Fruit fly (Drosophila melanogaster) whole organism, embryonic: ENCODE measurements around the gene CG11437.
A peak's percentile ranks its signal among the peaks of the same experiment; 100 is the strongest.

ENCODE experiments used
- Atf-2 ChIP-seq: fragments of 200-800 bp; sonication (Bioruptor generic); optimal IDR thresholded peaks from 2 replicates; lab custom pipeline; 2016; ENCODE audit warnings: missing biosample characterization, missing genetic modification characterization
- Atf3 ChIP-seq: fragments of 200-800 bp; sonication (Bioruptor generic); optimal IDR thresholded peaks from 3 replicates; lab custom pipeline; 2016; ENCODE audit warnings: missing biosample characterization, missing genetic modification characterization
- CG10979 ChIP-seq: fragments of 200-800 bp; sonication (Bioruptor generic); optimal IDR thresholded peaks from 2 replicates; lab custom pipeline; 2018; ENCODE audit warnings: missing biosample characterization, mild to moderate bottlenecking, missing genetic modification characterization, moderate library complexity
- CG1233 ChIP-seq: fragments of 200-800 bp; sonication (Bioruptor generic); optimal IDR thresholded peaks from 4 replicates; lab custom pipeline; 2018; ENCODE audit warnings: missing biosample characterization, mild to moderate bottlenecking, missing genetic modification characterization
- CG13296 ChIP-seq: fragments of 200-800 bp; sonication (Bioruptor generic); optimal IDR thresholded peaks from 3 replicates; lab custom pipeline; 2018; ENCODE audit warnings: missing biosample characterization, mild to moderate bottlenecking, missing genetic modification characterization
- CG14050 ChIP-seq: fragments of 200-800 bp; sonication (Bioruptor generic); IDR thresholded peaks from 3 replicates; pipeline ENCODE4 v1.3.6; 2022; ENCODE audit warnings: missing biosample characterization, missing genetic modification characterization
- CG15514 ChIP-seq: fragments of 200-800 bp; sonication (Bioruptor generic); optimal IDR thresholded peaks from 3 replicates; lab custom pipeline; 2017; ENCODE audit warnings: missing biosample characterization, missing genetic modification characterization, mild to moderate bottlenecking, moderate library complexity, missing genetic modification reagents
- CG17912 ChIP-seq: fragments of 200-800 bp; sonication (Bioruptor generic); optimal IDR thresholded peaks from 2 replicates; lab custom pipeline; 2018; ENCODE audit warnings: missing biosample characterization, mild to moderate bottlenecking, missing genetic modification characterization
- CG1792 ChIP-seq: fragments of 200-800 bp; sonication (Bioruptor generic); optimal IDR thresholded peaks from 2 replicates; lab custom pipeline; 2016; ENCODE audit warnings: missing biosample characterization, missing genetic modification characterization
- CG2875 ChIP-seq: fragments of 200-800 bp; sonication (Bioruptor generic); optimal IDR thresholded peaks from 2 replicates; lab custom pipeline; 2017; ENCODE audit warnings: missing biosample characterization, mild to moderate bottlenecking, missing genetic modification characterization, missing genetic modification reagents
- CG6813 ChIP-seq: fragments of 200-800 bp; sonication (Bioruptor generic); optimal IDR thresholded peaks from 2 replicates; lab custom pipeline; 2017; ENCODE audit warnings: missing biosample characterization, missing genetic modification characterization, mild to moderate bottlenecking, moderate library complexity, missing genetic modification reagents
- CG7745 ChIP-seq: fragments of 200-800 bp; sonication (Bioruptor generic); optimal IDR thresholded peaks from 2 replicates; lab custom pipeline; 2018; ENCODE audit warnings: missing biosample characterization, mild to moderate bottlenecking, missing genetic modification characterization, moderate library complexity
- CG7963 ChIP-seq: fragments of 200-800 bp; sonication (Bioruptor generic); IDR thresholded peaks from 3 replicates; pipeline ENCODE4 v1.3.6; 2022; ENCODE audit warnings: missing biosample characterization, missing genetic modification characterization; ENCODE audit not compliant: partially characterized antibody
- CG8281 ChIP-seq: fragments of 200-800 bp; sonication (Bioruptor generic); optimal IDR thresholded peaks from 2 replicates; lab custom pipeline; 2018; ENCODE audit warnings: missing biosample characterization, mild to moderate bottlenecking, missing genetic modification characterization, moderate library complexity
- CG9215 ChIP-seq: fragments of 200-800 bp; sonication (Bioruptor generic); IDR thresholded peaks from 2 replicates; pipeline ENCODE4 v1.3.6; 2022; ENCODE audit warnings: missing biosample characterization, missing genetic modification characterization
- CG9817 ChIP-seq: fragments of 200-800 bp; sonication (Bioruptor generic); optimal IDR thresholded peaks from 2 replicates; lab custom pipeline; 2018; ENCODE audit warnings: missing biosample characterization, mild to moderate bottlenecking, missing genetic modification characterization, moderate library complexity
- Drgx ChIP-seq: fragments of 200-800 bp; sonication (Bioruptor generic); IDR thresholded peaks from 2 replicates; pipeline ENCODE4 v1.3.6; 2022; ENCODE audit warnings: missing biosample characterization, missing genetic modification characterization
- E2f2 ChIP-seq: fragments of 200-800 bp; sonication (Bioruptor generic); IDR thresholded peaks from 2 replicates; pipeline ENCODE4 v1.3.6; 2022; ENCODE audit warnings: missing biosample characterization, missing genetic modification characterization
- ERR ChIP-seq: fragments of 200-800 bp; sonication (Bioruptor generic); optimal IDR thresholded peaks from 2 replicates; lab custom pipeline; 2016; ENCODE audit warnings: missing biosample characterization, missing genetic modification characterization
- Ets65A ChIP-seq: fragments of 200-800 bp; sonication (Bioruptor generic); peaks from one replicate; lab custom pipeline; 2016; ENCODE audit warnings: missing biosample characterization, missing genetic modification characterization
- Fer3 ChIP-seq: fragments of 200-800 bp; sonication (Bioruptor generic); optimal IDR thresholded peaks from 2 replicates; lab custom pipeline; 2018; ENCODE audit warnings: missing biosample characterization, mild to moderate bottlenecking, missing genetic modification characterization, moderate library complexity
- HLH54F ChIP-seq: fragments of 200-800 bp; sonication (Bioruptor generic); optimal IDR thresholded peaks from 3 replicates; lab custom pipeline; 2016; ENCODE audit warnings: missing biosample characterization, missing genetic modification characterization
- Hmx ChIP-seq: fragments of 200-800 bp; sonication (Bioruptor generic); optimal IDR thresholded peaks from 2 replicates; lab custom pipeline; 2016; ENCODE audit warnings: missing biosample characterization, missing genetic modification characterization
- Hr3 ChIP-seq: fragments of 200-800 bp; sonication (Bioruptor generic); optimal IDR thresholded peaks from 3 replicates; lab custom pipeline; 2016; ENCODE audit warnings: missing biosample characterization, missing genetic modification characterization
- Hsf ChIP-seq: fragments of 200-800 bp; sonication (Bioruptor generic); optimal IDR thresholded peaks from 3 replicates; lab custom pipeline; 2016; ENCODE audit warnings: missing biosample characterization, missing genetic modification characterization
- Lim3 ChIP-seq: fragments of 200-800 bp; sonication (Bioruptor generic); IDR thresholded peaks from 2 replicates; pipeline ENCODE4 v1.3.6; 2022; ENCODE audit warnings: missing biosample characterization, missing genetic modification characterization
- NC2α ChIP-seq: fragments of 200-800 bp; sonication (Bioruptor generic); optimal IDR thresholded peaks from 2 replicates; lab custom pipeline; 2016; ENCODE audit warnings: missing biosample characterization, missing genetic modification characterization
- Neu2 ChIP-seq: fragments of 200-800 bp; sonication (Bioruptor generic); optimal IDR thresholded peaks from 3 replicates; lab custom pipeline; 2016; ENCODE audit warnings: missing biosample characterization, missing genetic modification characterization, borderline replicate concordance
- PHDP ChIP-seq: fragments of 200-800 bp; sonication (Bioruptor generic); optimal IDR thresholded peaks from 3 replicates; lab custom pipeline; 2018; ENCODE audit warnings: missing biosample characterization, mild to moderate bottlenecking, missing genetic modification characterization, moderate library complexity
- Sry-δ ChIP-seq: fragments of 200-800 bp; sonication (Bioruptor generic); optimal IDR thresholded peaks from 2 replicates; lab custom pipeline; 2016; ENCODE audit warnings: missing biosample characterization, missing genetic modification characterization
- TFAM ChIP-seq: fragments of 200-800 bp; sonication (Bioruptor generic); optimal IDR thresholded peaks from 2 replicates; lab custom pipeline; 2017; ENCODE audit warnings: missing biosample characterization, missing genetic modification characterization, inconsistent platforms
- Usf ChIP-seq: fragments of 200-800 bp; sonication (Bioruptor generic); optimal IDR thresholded peaks from 2 replicates; lab custom pipeline; 2017; ENCODE audit warnings: missing genotype, missing biosample characterization, missing genetic modification characterization
- amos ChIP-seq: fragments of 200-800 bp; sonication (Bioruptor generic); IDR thresholded peaks from 2 replicates; pipeline ENCODE4 v1.3.6; 2022; ENCODE audit warnings: missing biosample characterization, missing genetic modification characterization; ENCODE audit not compliant: partially characterized antibody
- ara ChIP-seq: fragments of 200-800 bp; sonication (Bioruptor generic); IDR thresholded peaks from 2 replicates; pipeline ENCODE4 v1.3.6; 2022; ENCODE audit warnings: missing biosample characterization, missing genetic modification characterization
- az2 ChIP-seq: fragments of 200-800 bp; sonication (Bioruptor generic); optimal IDR thresholded peaks from 3 replicates; lab custom pipeline; 2016; ENCODE audit warnings: missing biosample characterization, missing genetic modification characterization
- btn ChIP-seq: fragments of 200-800 bp; sonication (Bioruptor generic); optimal IDR thresholded peaks from 2 replicates; lab custom pipeline; 2016; ENCODE audit warnings: missing biosample characterization, missing genetic modification characterization
- cato ChIP-seq: fragments of 200-800 bp; sonication (Bioruptor generic); optimal IDR thresholded peaks from 2 replicates; lab custom pipeline; 2016; ENCODE audit warnings: missing biosample characterization, missing genetic modification characterization, borderline replicate concordance
- cwo ChIP-seq: fragments of 200-800 bp; sonication (Bioruptor generic); optimal IDR thresholded peaks from 3 replicates; lab custom pipeline; 2017; ENCODE audit warnings: missing biosample characterization, missing genetic modification characterization, mild to moderate bottlenecking, moderate library complexity, missing genetic modification reagents
- dpn ChIP-seq, 2 experiments: fragments of 200-800 bp; sonication (Bioruptor generic); optimal IDR thresholded peaks; 3 replicates each; lab custom pipeline; 2016; ENCODE audit warnings: missing biosample characterization in 2 of 2, missing genetic modification characterization in 2 of 2
- fd64A ChIP-seq: fragments of 200-800 bp; sonication (Bioruptor generic); optimal IDR thresholded peaks from 3 replicates; lab custom pipeline; 2018; ENCODE audit warnings: missing biosample characterization, mild to moderate bottlenecking, missing genetic modification characterization
- fu2 ChIP-seq: fragments of 200-800 bp; sonication (Bioruptor generic); optimal IDR thresholded peaks from 2 replicates; lab custom pipeline; 2016; ENCODE audit warnings: missing biosample characterization, missing genetic modification characterization
- gsb ChIP-seq: fragments of 200-800 bp; sonication (Bioruptor generic); IDR thresholded peaks from 2 replicates; pipeline ENCODE4 v1.3.6; 2022; ENCODE audit warnings: missing biosample characterization, missing genetic modification characterization
- ham ChIP-seq: fragments of 200-800 bp; sonication (Bioruptor generic); IDR thresholded peaks from 2 replicates; pipeline ENCODE4 v1.3.6; 2022; ENCODE audit warnings: missing biosample characterization, missing genetic modification characterization
- nerfin-1 ChIP-seq: fragments of 200-800 bp; sonication (Bioruptor generic); optimal IDR thresholded peaks from 3 replicates; lab custom pipeline; 2019; ENCODE audit warnings: missing biosample characterization, mild to moderate bottlenecking, missing genetic modification characterization, moderate library complexity
- odd ChIP-seq: fragments of 200-800 bp; sonication (Bioruptor generic); optimal IDR thresholded peaks from 2 replicates; lab custom pipeline; 2017; ENCODE audit warnings: missing biosample characterization, mild to moderate bottlenecking, missing genetic modification characterization
- pzg ChIP-seq: fragments of 200-800 bp; sonication (Bioruptor generic); optimal IDR thresholded peaks from 3 replicates; lab custom pipeline; 2018; ENCODE audit warnings: missing biosample characterization, mild to moderate bottlenecking, missing genetic modification characterization, moderate library complexity
- repo ChIP-seq: fragments of 200-800 bp; sonication (Bioruptor generic); optimal IDR thresholded peaks from 2 replicates; lab custom pipeline; 2016; ENCODE audit warnings: missing biosample characterization, missing genetic modification characterization
- slp2 ChIP-seq: fragments of 200-800 bp; sonication (Bioruptor generic); optimal IDR thresholded peaks from 2 replicates; lab custom pipeline; 2016; ENCODE audit warnings: missing biosample characterization, missing genetic modification characterization
- sqz ChIP-seq: fragments of 200-800 bp; sonication (Bioruptor generic); optimal IDR thresholded peaks from 3 replicates; lab custom pipeline; 2018; ENCODE audit warnings: missing biosample characterization, mild to moderate bottlenecking, missing genetic modification characterization
- tap ChIP-seq: fragments of 200-800 bp; optimal IDR thresholded peaks from 3 replicates; lab custom pipeline; 2019; ENCODE audit warnings: missing biosample characterization, mild to moderate bottlenecking, missing genetic modification characterization, moderate library complexity

The CG11437 gene

dm6 chr3L:22471586-22472291 lies 3.1 kb downstream of the CG11437 start (continued):
- TF ChIP-seq CG7963 (GFP tag; lab: Robert Waterston, UW) (no peak), Atf3 (GFP tag; lab: Kevin White, UChicago) (no peak), cato (GFP tag; lab: Kevin White, UChicago) (no peak), CG17912 (GFP tag; lab: Kevin White, UChicago) (no peak), Atf-2 (GFP tag; lab: Kevin White, UChicago) (no peak), Lim3 (GFP tag; lab: Robert Waterston, UW) (no peak), CG1233 (GFP tag; lab: Kevin White, UChicago) (peak; percentile 50), tap (peak; percentile 24), btn (GFP tag; lab: Kevin White, UChicago) (no peak), CG9215 (GFP tag; lab: Robert Waterston, UW) (peak; percentile 40; the same call in 1 of the 2 replicates), Fer3 (tag; lab: Kevin White, UChicago) (peak; percentile 62), Hsf (GFP tag; lab: Kevin White, UChicago) (no peak), HLH54F (GFP tag; lab: Kevin White, UChicago) (no peak), CG15514 (GFP tag; lab: Kevin White, UChicago) (peak; percentile 35), ara (GFP tag; lab: Robert Waterston, UW) (no peak), CG10979 (tag; lab: Kevin White, UChicago) (no peak), Hr3 (GFP tag; lab: Kevin White, UChicago) (peak; percentile 56), CG7745 (tag; lab: Kevin White, UChicago) (no peak), odd (GFP tag; lab: Kevin White, UChicago) (no peak), repo (no peak), CG8281 (tag; lab: Kevin White, UChicago) (no peak), ERR (GFP tag; lab: Kevin White, UChicago) (no peak), TFAM (GFP tag; lab: Kevin White, UChicago) (no peak), az2 (GFP tag; lab: Kevin White, UChicago) (no peak), Drgx (GFP tag; lab: Robert Waterston, UW) (no peak), fd64A (GFP tag; lab: Kevin White, UChicago) (no peak), CG1792 (no peak), fu2 (GFP tag; lab: Kevin White, UChicago) (no peak), Hmx (no peak), CG14050 (GFP tag; lab: Robert Waterston, UW) (0 out of 3 replicates have a peak, but pooled peaks have one; percentile 32), cwo (peak; percentile 73), sqz (GFP tag; lab: Kevin White, UChicago) (no peak), CG2875 (GFP tag; lab: Kevin White, UChicago) (no peak), CG13296 (GFP tag; lab: Kevin White, UChicago) (peak; percentile 52), CG9817 (tag; lab: Kevin White, UChicago) (peak; percentile 60), ham (GFP tag; lab: Robert Waterston, UW) (no peak), nerfin-1 (tag; lab: Kevin White, UChicago) (no peak), slp2 (GFP tag; lab: Kevin White, UChicago) (no peak), amos (GFP tag; lab: Robert Waterston, UW) (no peak), dpn (GFP tag; optimal IDR thresholded peaks at IDR 0.05; lab: Kevin White, UChicago) (no peak), Usf (GFP tag; lab: Kevin White, UChicago) (no peak), E2f2 (GFP tag; lab: Robert Waterston, UW) (peak; percentile 30; the same call in 1 of the 2 replicates), NC2α (no peak), pzg (GFP tag; lab: Kevin White, UChicago) (no peak), Neu2 (GFP tag; lab: Kevin White, UChicago) (no peak), CG6813 (GFP tag; lab: Kevin White, UChicago) (peak; percentile 18), PHDP (peak; percentile 77), Ets65A (GFP tag; lab: Kevin White, UChicago) (peak; percentile 46), Sry-δ (GFP tag; lab: Kevin White, UChicago) (no peak), gsb (GFP tag; lab: Robert Waterston, UW) (no peak)
